Worm (Caenorhabditis elegans) whole organism, L1 larva: ENCODE data around the gene K08B12.1.

Experiments used
- F16B12.6 ChIP-seq: fragments of 150-350 bp; optimal IDR thresholded peaks from 2 replicates; lab custom pipeline; 2014; ENCODE audit warnings: missing biosample characterization, missing genetic modification characterization
- alr-1 ChIP-seq: fragments of 200-800 bp; sonication (Bioruptor generic); optimal IDR thresholded peaks from 2 replicates; lab custom pipeline; 2018; ENCODE audit warnings: borderline replicate concordance, mild to moderate bottlenecking, missing genetic modification characterization, missing compliant biosample characterization
- blmp-1 ChIP-seq: fragments of 150-350 bp; optimal IDR thresholded peaks from 2 replicates; lab custom pipeline; 2014; ENCODE audit warnings: missing biosample characterization, missing genetic modification characterization
- ceh-88 ChIP-seq: fragments of 200-800 bp; sonication (Bioruptor generic); IDR thresholded peaks from 2 replicates; pipeline ENCODE4 v1.3.6; 2022; ENCODE audit warnings: missing genetic modification characterization, missing compliant biosample characterization
- efl-1 ChIP-seq, 4 experiments: fragments of 150-350 bp; optimal IDR thresholded peaks in 3 of 4; peaks in 1 of 4; 1 replicate in 1 of 4; 2 replicates in 3 of 4; lab custom pipeline; 2014; ENCODE audit warnings: missing biosample characterization in 2 of 4, missing genetic modification characterization in 2 of 4, missing genetic modification reagents in 2 of 4
- elt-2 ChIP-seq: sonication (generic microtip); optimal IDR thresholded peaks from 2 replicates; lab custom pipeline; 2016; ENCODE audit warnings: missing genetic modification characterization, mild to moderate bottlenecking, inconsistent platforms, missing compliant biosample characterization, missing genetic modification reagents
- hpl-2 ChIP-seq: fragments of 150-350 bp; optimal IDR thresholded peaks from 2 replicates; lab custom pipeline; 2014; ENCODE audit warnings: missing biosample characterization, missing genetic modification reagents, missing genetic modification characterization
- jun-1 ChIP-seq: fragments of 150-350 bp; optimal IDR thresholded peaks from 2 replicates; lab custom pipeline; 2014; ENCODE audit warnings: missing biosample characterization, missing genetic modification reagents, missing genetic modification characterization
- zip-4 ChIP-seq: fragments of 200-800 bp; sonication (Bioruptor generic); optimal IDR thresholded peaks from 2 replicates; lab custom pipeline; 2018; ENCODE audit warnings: mild to moderate bottlenecking, missing genetic modification characterization, moderate library complexity, missing compliant biosample characterization

The K08B12.1 gene

ce11 chrV:6302465-6302864 is 43.3 kb downstream of the K08B12.1 start:
- peak; percentile 68 for TF ChIP-seq blmp-1 (tag; lab: Kevin White, UChicago)
- no peak for TF ChIP-seq elt-2
- TF ChIP-seq hpl-2 (GFP tag; lab: Kevin White, UChicago): no peak

DNA sequence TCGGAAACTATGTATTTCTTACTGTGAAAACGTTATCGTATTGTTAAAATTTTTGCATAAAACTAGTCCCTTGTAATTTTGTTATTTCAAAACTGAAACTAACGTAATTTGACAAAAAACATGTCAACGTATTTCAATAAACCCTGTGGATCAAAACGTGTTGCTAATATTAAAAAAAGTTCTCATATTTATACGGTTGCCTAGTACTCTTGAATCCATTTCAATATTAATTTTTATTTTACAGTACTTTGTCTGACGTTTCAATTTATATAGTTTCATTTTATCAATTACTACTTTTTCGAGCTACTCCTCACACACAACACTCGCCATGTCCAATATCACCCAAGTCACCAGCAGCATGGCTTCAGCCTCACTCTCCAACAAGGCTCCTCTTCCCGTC is 44.3 kb downstream of the K08B12.1 start, which contains the start of gene sago-1:
Gene sago-1, plus strand, starts transcription at position 301 of the 400 bp plus-strand sequence.
- TF ChIP-seq jun-1 (tag; lab: Kevin White, UChicago): no peak
- TF ChIP-seq F16B12.6 (tag; lab: Kevin White, UChicago): no peak
- TF ChIP-seq zip-4 (GFP tag; lab: Kevin White, UChicago): no peak
- TF ChIP-seq efl-1 (optimal IDR thresholded peaks at IDR 0.05; lab: Kevin White, UChicago): no peak
- no peak for TF ChIP-seq efl-1 (GFP tag; optimal IDR thresholded peaks at IDR 0.05 in 1 of 2; lab: Kevin White, UChicago)
- TF ChIP-seq alr-1 (tag; lab: Kevin White, UChicago): no peak
- TF ChIP-seq ceh-88: no peak
- TF ChIP-seq, all 84 proteins: peak for 0
